Fruit fly (Drosophila melanogaster) whole organism, pupa: ENCODE measurements around the gene CG33689.

Source experiments
- CG10348 ChIP-seq: fragments of 200-800 bp; sonication (Bioruptor generic); IDR thresholded peaks from 2 replicates; pipeline ENCODE4 v1.3.6; 2022; ENCODE audit warnings: missing biosample characterization, missing genetic modification characterization
- CG12605 ChIP-seq: fragments of 200-800 bp; sonication (Bioruptor generic); IDR thresholded peaks from 2 replicates; pipeline ENCODE4 v1.3.6; 2022; ENCODE audit warnings: missing biosample characterization, missing genetic modification characterization
- CG13204 ChIP-seq: fragments of 200-800 bp; sonication (Bioruptor generic); optimal IDR thresholded peaks from 2 replicates; lab custom pipeline; 2018; ENCODE audit warnings: missing biosample characterization, mild to moderate bottlenecking, missing genetic modification characterization, moderate library complexity
- CG14655 ChIP-seq: fragments of 200-800 bp; sonication (Bioruptor generic); optimal IDR thresholded peaks from 3 replicates; lab custom pipeline; 2017; ENCODE audit warnings: mild to moderate bottlenecking, missing biosample characterization, missing genetic modification reagents, missing genetic modification characterization
- CG15710 ChIP-seq: fragments of 200-800 bp; sonication (Bioruptor generic); optimal IDR thresholded peaks from 2 replicates; lab custom pipeline; 2018; ENCODE audit warnings: missing biosample characterization, mild to moderate bottlenecking, missing genetic modification characterization, moderate library complexity
- CG17806 ChIP-seq: fragments of 200-800 bp; sonication (Bioruptor generic); optimal IDR thresholded peaks from 2 replicates; lab custom pipeline; 2018; ENCODE audit warnings: missing biosample characterization, mild to moderate bottlenecking, missing genetic modification characterization, moderate library complexity
- CG32121 ChIP-seq: fragments of 200-800 bp; sonication (Bioruptor generic); IDR thresholded peaks from 2 replicates; pipeline ENCODE4 v1.3.6; 2022; ENCODE audit warnings: missing biosample characterization, missing genetic modification characterization
- CG34367 ChIP-seq: fragments of 200-800 bp; sonication (Bioruptor generic); optimal IDR thresholded peaks from 2 replicates; lab custom pipeline; 2018; ENCODE audit warnings: missing biosample characterization, mild to moderate bottlenecking, missing genetic modification characterization
- CG4496 ChIP-seq: fragments of 200-800 bp; sonication (Bioruptor generic); IDR thresholded peaks from 3 replicates; pipeline ENCODE4 v1.3.6; 2022; ENCODE audit warnings: missing biosample characterization, missing genetic modification characterization
- CG8159 ChIP-seq: fragments of 200-800 bp; sonication (Bioruptor generic); optimal IDR thresholded peaks from 3 replicates; lab custom pipeline; 2018; ENCODE audit warnings: missing biosample characterization, mild to moderate bottlenecking, missing genetic modification characterization, moderate library complexity
- CG8301 ChIP-seq: fragments of 200-800 bp; sonication (Bioruptor generic); optimal IDR thresholded peaks from 2 replicates; lab custom pipeline; 2018; ENCODE audit warnings: missing biosample characterization, mild to moderate bottlenecking, missing genetic modification characterization
- CG9948 ChIP-seq: fragments of 200-800 bp; sonication (Bioruptor generic); optimal IDR thresholded peaks from 2 replicates; lab custom pipeline; 2018; ENCODE audit warnings: missing biosample characterization, mild to moderate bottlenecking, missing genetic modification characterization, moderate library complexity
- D1 ChIP-seq: fragments of 200-800 bp; sonication (Bioruptor generic); optimal IDR thresholded peaks from 2 replicates; lab custom pipeline; 2018; ENCODE audit warnings: missing biosample characterization, mild to moderate bottlenecking, missing genetic modification characterization, moderate library complexity
- EcR ChIP-seq: fragments of 200-800 bp; sonication (Bioruptor generic); optimal IDR thresholded peaks from 3 replicates; lab custom pipeline; 2019; ENCODE audit warnings: missing biosample characterization, missing genetic modification characterization, mild to moderate bottlenecking, moderate library complexity, missing genetic modification reagents
- Ets98B ChIP-seq: fragments of 200-800 bp; sonication (Bioruptor generic); IDR thresholded peaks from 2 replicates; pipeline ENCODE4 v1.3.6; 2022; ENCODE audit warnings: missing biosample characterization, missing genetic modification characterization
- Pif1A ChIP-seq: fragments of 200-800 bp; sonication (Bioruptor generic); optimal IDR thresholded peaks from 3 replicates; lab custom pipeline; 2016; ENCODE audit warnings: missing biosample characterization, missing genetic modification characterization
- Pif1B ChIP-seq: fragments of 200-800 bp; sonication (Bioruptor generic); optimal IDR thresholded peaks from 3 replicates; lab custom pipeline; 2016; ENCODE audit warnings: missing biosample characterization, missing genetic modification characterization
- Snoo ChIP-seq: fragments of 200-800 bp; sonication (Bioruptor generic); optimal IDR thresholded peaks from 3 replicates; lab custom pipeline; 2017; ENCODE audit warnings: missing biosample characterization, mild to moderate bottlenecking, missing genetic modification characterization, inconsistent platforms
- fd96Ca ChIP-seq: fragments of 200-800 bp; sonication (Bioruptor generic); IDR thresholded peaks from 3 replicates; pipeline ENCODE4 v1.3.6; 2022; ENCODE audit warnings: missing biosample characterization, missing genetic modification characterization
- gl ChIP-seq: fragments of 200-800 bp; sonication (Bioruptor generic); optimal IDR thresholded peaks from 2 replicates; lab custom pipeline; 2018; ENCODE audit warnings: missing biosample characterization, mild to moderate bottlenecking, missing genetic modification characterization
- rn ChIP-seq: fragments of 200-800 bp; sonication (Bioruptor generic); IDR thresholded peaks from 2 replicates; pipeline ENCODE4 v1.3.6; 2022; ENCODE audit warnings: missing biosample characterization, missing genetic modification characterization

The CG33689 gene

DNA sequence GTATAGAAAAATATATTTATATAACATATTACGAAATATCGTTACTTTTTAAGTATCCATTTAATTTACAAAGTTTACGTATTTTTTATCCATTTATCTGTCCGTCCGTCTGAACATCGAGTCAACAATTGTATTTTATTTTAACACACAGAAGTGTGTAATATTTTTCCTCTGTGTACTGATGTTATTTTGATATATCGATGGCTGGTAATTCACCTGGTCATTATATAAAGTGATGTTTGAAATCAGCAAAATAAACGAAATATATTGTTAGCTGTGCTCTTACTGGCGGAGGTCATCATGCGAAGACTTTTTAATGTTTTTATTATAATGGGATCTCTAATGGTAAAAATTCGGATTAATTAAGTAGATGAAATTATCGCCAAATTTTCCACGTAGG lies at the start of gene CG33689:
Gene CG33689 (plus strand): TSS at position 301 of the 400 bp plus-strand sequence.
- TF ChIP-seq CG15710 (tag; lab: Kevin White, UChicago) (no peak), D1 (no peak), Pif1B (GFP tag; lab: Kevin White, UChicago) (no peak), CG32121 (GFP tag; lab: Robert Waterston, UW) (no peak), EcR (GFP tag; lab: Kevin White, UChicago) (no peak), Snoo (no peak), CG8159 (tag; lab: Kevin White, UChicago) (no peak), CG4496 (no peak), gl (tag; lab: Kevin White, UChicago) (no peak), CG9948 (tag; lab: Kevin White, UChicago) (no peak), CG12605 (no peak), Ets98B (GFP tag; lab: Robert Waterston, UW) (no peak), fd96Ca (GFP tag; lab: Robert Waterston, UW) (no peak), CG14655 (GFP tag; lab: Kevin White, UChicago) (no peak)

DNA sequence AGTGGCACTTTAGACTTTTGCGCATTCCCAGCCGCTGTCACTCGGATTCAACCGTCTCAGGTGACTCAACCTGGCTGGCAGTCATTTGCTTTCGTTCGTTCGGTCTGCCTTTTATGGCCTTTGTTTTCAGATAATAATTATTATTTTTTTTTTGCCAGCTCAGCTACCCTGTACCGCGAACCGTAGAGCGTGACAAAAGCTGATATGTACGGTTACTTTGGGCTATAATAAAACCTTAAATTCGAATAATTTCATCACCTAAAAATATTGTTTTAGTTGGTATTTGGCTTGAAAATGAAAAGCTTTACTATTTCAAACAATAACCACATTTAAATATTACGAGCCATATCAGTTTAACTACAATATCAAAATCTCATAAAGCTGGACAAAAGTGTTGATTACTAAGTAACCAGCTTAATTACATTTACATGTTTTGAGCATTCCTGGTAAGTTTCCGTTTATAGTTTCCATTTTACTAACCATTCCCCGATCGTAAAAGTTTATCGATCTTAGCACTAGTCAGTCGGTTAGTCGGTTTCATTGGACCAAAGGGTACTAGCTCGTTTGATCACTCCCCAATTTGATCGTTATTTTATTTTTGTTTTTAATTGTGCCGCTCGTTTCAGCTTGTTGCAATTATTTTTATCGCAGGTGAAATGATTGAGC lies 49.0 kb upstream of the CG33689 start:
- 0 out of 2 replicates have a peak, but pooled peaks have one; percentile 23 for TF ChIP-seq CG32121 (GFP tag; lab: Robert Waterston, UW)
- TF ChIP-seq CG4496: no peak

DNA sequence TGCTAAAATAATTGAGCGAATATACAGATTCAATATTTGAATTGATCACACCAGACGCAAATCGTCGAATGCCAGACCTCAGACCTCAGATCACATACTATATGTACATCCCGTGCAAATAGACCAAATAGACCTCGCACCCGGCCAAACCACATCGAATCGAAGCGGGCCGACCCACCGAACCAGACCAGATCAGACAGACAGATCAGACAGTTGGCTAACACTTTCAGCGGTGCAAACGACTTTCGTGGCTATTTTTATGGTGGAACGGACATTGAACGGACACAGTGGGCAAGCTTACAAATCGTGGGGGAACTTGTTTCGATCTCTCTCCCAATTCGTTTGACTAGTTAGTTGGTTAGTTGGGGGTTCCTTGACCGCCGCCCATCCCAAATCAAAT lies 48.3 kb upstream of the CG33689 start:
- no peak for TF ChIP-seq CG15710 (tag; lab: Kevin White, UChicago)
- TF ChIP-seq CG4496: 0 out of 3 replicates have a peak, but pooled peaks have one; percentile 20
- TF ChIP-seq CG12605: no peak
- TF ChIP-seq CG8301 (tag; lab: Kevin White, UChicago): no peak
- TF ChIP-seq Ets98B (GFP tag; lab: Robert Waterston, UW): peak; percentile 39; the same call in 1 of the 2 replicates
- TF ChIP-seq CG34367 (tag; lab: Kevin White, UChicago): no peak

DNA sequence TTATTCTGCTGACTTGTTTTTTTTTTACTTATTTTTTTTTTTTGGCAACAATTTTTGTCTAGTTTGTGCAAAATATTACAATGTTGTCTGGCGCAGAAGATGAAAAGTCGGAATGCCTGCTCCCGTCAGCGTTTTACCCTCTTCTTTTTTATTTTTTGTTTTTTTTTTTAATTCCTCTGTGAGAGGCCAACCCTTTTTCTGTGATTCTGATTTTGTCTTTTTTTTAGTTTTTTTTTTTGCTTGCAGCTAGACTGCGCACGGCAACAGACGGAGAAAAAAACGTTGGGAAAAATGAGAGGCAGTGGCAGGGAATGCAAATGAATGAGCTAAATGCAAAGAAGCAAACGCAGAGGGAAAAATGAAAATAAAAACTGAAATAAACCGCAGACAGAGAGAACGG lies 46.9 kb upstream of the CG33689 start:
- TF ChIP-seq CG8159 (tag; lab: Kevin White, UChicago): peak; percentile 6
- no peak for TF ChIP-seq CG17806 (tag; lab: Kevin White, UChicago)
- TF ChIP-seq CG34367 (tag; lab: Kevin White, UChicago): no peak
- TF ChIP-seq Ets98B (GFP tag; lab: Robert Waterston, UW): peak; percentile 56
- TF ChIP-seq Pif1A: peak; percentile 62
- no peak for TF ChIP-seq CG8301 (tag; lab: Kevin White, UChicago)
- TF ChIP-seq D1: no peak
- peak; percentile 74 for TF ChIP-seq CG4496
- TF ChIP-seq CG14655 (GFP tag; lab: Kevin White, UChicago): peak; percentile 34
- TF ChIP-seq fd96Ca (GFP tag; lab: Robert Waterston, UW): no peak
- no peak for TF ChIP-seq CG9948 (tag; lab: Kevin White, UChicago)
- TF ChIP-seq CG12605: no peak; the same call in none of the 2 replicates
- 0 out of 2 replicates have a peak, but pooled peaks have one; percentile 23 for TF ChIP-seq rn (GFP tag; lab: Robert Waterston, UW)
- TF ChIP-seq CG10348: no peak
- TF ChIP-seq Snoo: no peak
- TF ChIP-seq gl (tag; lab: Kevin White, UChicago): peak; percentile 46
- TF ChIP-seq Pif1B (GFP tag; lab: Kevin White, UChicago): peak; percentile 55
- peak; percentile 43 for TF ChIP-seq CG13204 (GFP tag; lab: Kevin White, UChicago)
- TF ChIP-seq CG32121 (GFP tag; lab: Robert Waterston, UW): peak; percentile 64
- TF ChIP-seq CG15710 (tag; lab: Kevin White, UChicago): peak; percentile 24
- no peak for TF ChIP-seq EcR (GFP tag; lab: Kevin White, UChicago)

DNA sequence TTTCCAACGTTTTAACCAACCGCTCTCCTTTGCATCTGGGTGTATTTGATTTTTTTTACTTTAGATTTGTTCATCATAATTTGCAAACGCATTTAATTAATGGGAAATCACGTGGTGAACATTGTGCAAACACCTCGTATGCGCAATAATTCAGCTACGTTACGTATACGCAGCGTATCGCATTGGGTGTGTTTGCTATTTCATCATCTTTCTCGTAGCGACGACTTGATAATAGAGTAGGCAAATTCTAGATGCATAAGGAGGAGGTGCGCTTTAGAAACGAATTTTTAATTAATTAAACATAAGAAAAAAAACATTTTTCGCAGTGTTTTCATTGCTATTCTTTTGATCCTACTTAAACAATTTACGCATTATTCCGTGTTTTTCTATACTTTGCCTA lies 46.4 kb upstream of the CG33689 start:
- 0 out of 3 replicates have a peak, but pooled peaks have one; percentile 8 for TF ChIP-seq CG4496
- peak; percentile 3 for TF ChIP-seq EcR (GFP tag; lab: Kevin White, UChicago)
- no peak for TF ChIP-seq Snoo

DNA sequence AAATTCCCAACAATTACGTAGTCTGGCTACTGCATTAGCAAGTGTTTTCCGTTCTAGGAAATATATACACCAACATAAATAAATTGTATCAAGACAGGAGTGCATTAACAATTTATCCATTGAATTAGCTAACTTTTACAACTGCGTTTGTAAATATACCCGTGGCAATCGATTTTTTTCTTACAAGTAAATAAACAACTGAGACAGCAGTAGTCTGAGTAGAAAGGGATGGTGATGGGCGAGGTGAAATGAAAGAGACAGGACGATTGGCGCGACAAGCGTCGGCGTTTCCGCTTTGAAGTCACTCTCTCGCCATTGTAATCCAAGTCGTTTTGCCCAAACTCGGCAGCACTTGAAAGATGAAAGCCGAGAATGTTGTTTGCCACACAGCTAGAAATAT lies 44.5 kb upstream of the CG33689 start:
- TF ChIP-seq CG4496 (0 out of 3 replicates have a peak, but pooled peaks have one; percentile 46), CG12605 (no peak)

DNA sequence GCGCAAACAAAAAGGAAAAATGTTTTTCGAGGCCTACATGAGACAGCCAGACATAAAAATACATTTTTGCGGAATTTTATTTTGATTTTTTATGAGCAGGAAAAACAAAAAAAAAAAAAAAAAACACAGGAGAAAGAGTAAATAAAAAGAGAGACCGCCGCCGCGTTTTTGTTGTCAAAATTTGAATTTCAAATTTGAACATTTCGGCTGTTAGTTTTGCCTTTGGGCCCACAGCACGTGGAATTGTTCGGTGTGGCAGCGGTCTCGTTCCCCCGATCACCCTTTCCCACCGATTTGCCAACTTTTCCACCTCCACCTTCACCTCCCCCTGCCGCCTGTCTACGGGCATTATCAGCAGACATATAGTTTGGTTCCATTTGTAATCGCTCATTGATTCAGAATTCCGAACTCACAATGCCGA lies 43.2 kb upstream of the CG33689 start:
- TF ChIP-seq CG8301 (tag; lab: Kevin White, UChicago) (no peak), CG12605 (no peak), Pif1A (no peak), gl (tag; lab: Kevin White, UChicago) (no peak), fd96Ca (GFP tag; lab: Robert Waterston, UW) (no peak), CG13204 (GFP tag; lab: Kevin White, UChicago) (no peak), CG15710 (tag; lab: Kevin White, UChicago) (no peak), CG17806 (tag; lab: Kevin White, UChicago) (no peak), CG9948 (tag; lab: Kevin White, UChicago) (no peak), D1 (no peak), Snoo (no peak), CG14655 (GFP tag; lab: Kevin White, UChicago) (no peak), Ets98B (GFP tag; lab: Robert Waterston, UW) (peak; percentile 52; the same call in 1 of the 2 replicates), CG4496 (peak; percentile 37; the same call in 1 of the 3 replicates), CG32121 (GFP tag; lab: Robert Waterston, UW) (no peak; the same call in 1 of the 2 replicates)
